Fruit fly (Drosophila melanogaster): Measurements from ENCODE around the gene Gr10a.

Gene Gr10a

DNA sequence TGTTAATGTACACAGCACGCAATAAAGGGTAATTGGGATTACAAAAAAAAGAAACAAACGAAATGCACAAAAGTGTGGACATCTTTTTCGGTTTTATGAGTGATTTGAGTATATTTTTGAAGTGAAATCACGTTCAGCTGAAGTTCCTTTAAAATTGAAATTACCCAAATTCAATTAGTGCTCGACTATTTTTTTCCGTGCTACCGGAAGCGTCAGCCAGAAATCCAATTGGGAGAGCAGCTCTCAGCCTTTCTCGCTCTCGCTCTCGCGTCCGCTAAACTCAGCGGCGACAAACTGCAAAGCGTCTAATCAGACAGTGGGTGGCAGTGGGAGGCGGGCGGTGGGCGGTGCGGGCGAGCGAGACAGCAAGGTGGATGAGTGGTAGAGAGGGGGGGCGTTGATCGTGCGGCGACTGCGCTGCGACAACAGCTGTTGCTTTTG is 6.1 kb upstream of the Gr10a start (continued):
- TF ChIP-seq Neu2 (GFP tag; optimal IDR thresholded peaks at IDR 0.05; ENCODE audit: borderline replicate concordance) (no peak), stwl (tag; optimal IDR thresholded peaks at IDR 0.05) (no peak), Fer3 (tag; optimal IDR thresholded peaks at IDR 0.05) (peak; percentile 91), Trl (optimal IDR thresholded peaks at IDR 0.05) (peak; percentile 48 to 67), Trl (GFP tag; optimal IDR thresholded peaks at IDR 0.05) (peak; percentile 83), CG7987 (GFP tag; optimal IDR thresholded peaks at IDR 0.05) (peak; percentile 74), CG7839 (tag; optimal IDR thresholded peaks at IDR 0.05) (peak; percentile 91), NfI (GFP tag; optimal IDR thresholded peaks at IDR 0.05) (peak; percentile 89), CG10431 (GFP tag; optimal IDR thresholded peaks at IDR 0.05) (no peak), ssp (GFP tag; IDR thresholded peaks at IDR 0.05) (peak; percentile 71), Ada2b (GFP tag; IDR thresholded peaks at IDR 0.05) (peak; percentile 92), CG3163 (GFP tag; optimal IDR thresholded peaks at IDR 0.05) (peak; percentile 74), CG12391 (tag; optimal IDR thresholded peaks at IDR 0.05) (peak; percentile 83), CG11696 (GFP tag; IDR thresholded peaks at IDR 0.05) (peak; percentile 64; the same call in 1 of the 2 replicates), en (GFP tag; optimal IDR thresholded peaks at IDR 0.05) (peak; percentile 88), Nf-YA (GFP tag; IDR thresholded peaks at IDR 0.05) (peak; percentile 80), CG18764 (GFP tag; optimal IDR thresholded peaks at IDR 0.05) (peak; percentile 73), Myb (GFP tag; optimal IDR thresholded peaks at IDR 0.05) (peak; percentile 79), Antp (GFP tag; optimal IDR thresholded peaks at IDR 0.05) (peak; percentile 88), CG1024 (GFP tag; IDR thresholded peaks at IDR 0.05) (peak; percentile 53), CG10209 (GFP tag; optimal IDR thresholded peaks at IDR 0.05) (peak; percentile 90), ham (GFP tag; IDR thresholded peaks at IDR 0.05) (peak; percentile 58; the same call in 1 of the 2 replicates), CG1792 (GFP tag; optimal IDR thresholded peaks at IDR 0.05) (peak; percentile 86), CG18011 (GFP tag; optimal IDR thresholded peaks at IDR 0.05) (peak; percentile 69), scrt (GFP tag; optimal IDR thresholded peaks at IDR 0.05) (peak; percentile 85), CG6254 (GFP tag; optimal IDR thresholded peaks at IDR 0.05) (peak; percentile 51), CG14710 (tag; optimal IDR thresholded peaks at IDR 0.05) (peak; percentile 51), B-H2 (GFP tag; optimal IDR thresholded peaks at IDR 0.05) (no peak), Mad (GFP tag; optimal IDR thresholded peaks at IDR 0.05) (peak; percentile 80), CG11247 (GFP tag; IDR thresholded peaks at IDR 0.05) (peak; percentile 88), ci (GFP tag; IDR thresholded peaks at IDR 0.05) (peak; percentile 93), CrebB (tag; optimal IDR thresholded peaks at IDR 0.05) (peak; percentile 89), Poxn (GFP tag; IDR thresholded peaks at IDR 0.05) (peak; percentile 43; the same call in 1 of the 2 replicates), Dip3 (GFP tag; optimal IDR thresholded peaks at IDR 0.05) (peak; percentile 87), dan (GFP tag; IDR thresholded peaks at IDR 0.05) (no peak), vfl (GFP tag; optimal IDR thresholded peaks at IDR 0.05) (peak; percentile 82), MESR4 (GFP tag; optimal IDR thresholded peaks at IDR 0.05) (peak; percentile 14), MBD-R2 (GFP tag; IDR thresholded peaks at IDR 0.05) (peak; percentile 77), CG15514 (GFP tag; optimal IDR thresholded peaks at IDR 0.05) (peak; percentile 86), oc (tag; optimal IDR thresholded peaks at IDR 0.05) (peak; percentile 63), ftz-f1 (GFP tag; optimal IDR thresholded peaks at IDR 0.05) (peak; percentile 55), eyg (GFP tag; optimal IDR thresholded peaks at IDR 0.05) (peak; percentile 93), CG16815 (GFP tag; optimal IDR thresholded peaks at IDR 0.05) (peak; percentile 64), CG2129 (GFP tag; IDR thresholded peaks at IDR 0.05; ENCODE audit: partially characterized antibody) (no peak), kah (GFP tag; optimal IDR thresholded peaks at IDR 0.05) (peak; percentile 65), CG17802 (tag; optimal IDR thresholded peaks at IDR 0.05) (peak; percentile 16), HmgD (GFP tag; optimal IDR thresholded peaks at IDR 0.05) (peak; percentile 83), Sry-β (GFP tag; optimal IDR thresholded peaks at IDR 0.05) (no peak), ash1 (GFP tag; optimal IDR thresholded peaks at IDR 0.05) (no peak), nmo (GFP tag; optimal IDR thresholded peaks at IDR 0.05) (peak; percentile 87), CG2116 (GFP tag; optimal IDR thresholded peaks at IDR 0.05) (peak; percentile 53)
